Worm (Caenorhabditis elegans) whole organism, L3 larva: ENCODE results near the gene Y61A9LA.1.

Source experiments
- R02D3.7 ChIP-seq: fragments of 150-350 bp; optimal IDR thresholded peaks from 2 replicates; lab custom pipeline; 2014; ENCODE audit warnings: missing biosample characterization, missing genetic modification characterization
- ZK546.5 ChIP-seq: sonication (generic microtip); optimal IDR thresholded peaks from 2 replicates; lab custom pipeline; 2017; ENCODE audit warnings: missing biosample characterization, missing genetic modification characterization
- aly-2 ChIP-seq: fragments of 150-350 bp; optimal IDR thresholded peaks from 2 replicates; lab custom pipeline; 2014; ENCODE audit warnings: missing biosample characterization, missing genetic modification characterization
- ama-1 ChIP-seq: fragments of 150-350 bp; optimal IDR thresholded peaks from 2 replicates; lab custom pipeline; 2018
- ceh-16 ChIP-seq: sonication (generic microtip); optimal IDR thresholded peaks from 2 replicates; lab custom pipeline; 2017; ENCODE audit warnings: missing biosample characterization, missing genetic modification characterization
- ceh-28 ChIP-seq: fragments of 150-350 bp; optimal IDR thresholded peaks from 2 replicates; lab custom pipeline; 2014; ENCODE audit warnings: missing biosample characterization, missing genetic modification reagents, missing genetic modification characterization
- ceh-82 ChIP-seq: fragments of 150-350 bp; optimal IDR thresholded peaks from 2 replicates; lab custom pipeline; 2014; ENCODE audit warnings: missing biosample characterization, missing genetic modification characterization
- ceh-9 ChIP-seq: sonication (generic microtip); optimal IDR thresholded peaks from 2 replicates; lab custom pipeline; 2018; ENCODE audit warnings: missing biosample characterization, missing genetic modification characterization
- daf-12 ChIP-seq: fragments of 150-350 bp; optimal IDR thresholded peaks from 2 replicates; lab custom pipeline; 2014; ENCODE audit warnings: missing biosample characterization, missing genetic modification reagents, missing genetic modification characterization
- egl-27 ChIP-seq: sonication (generic microtip); optimal IDR thresholded peaks from 4 replicates; lab custom pipeline; 2017; ENCODE audit warnings: missing biosample characterization, missing genetic modification reagents, missing genetic modification characterization
- egl-5 ChIP-seq: fragments of 150-350 bp; optimal IDR thresholded peaks from 2 replicates; lab custom pipeline; 2017; ENCODE audit warnings: missing biosample characterization, missing genetic modification reagents, missing genetic modification characterization, inconsistent platforms
- elt-1 ChIP-seq: fragments of 150-350 bp; optimal IDR thresholded peaks from 2 replicates; lab custom pipeline; 2014; ENCODE audit warnings: missing biosample characterization, missing genetic modification characterization
- elt-2 ChIP-seq: sonication (generic microtip); optimal IDR thresholded peaks from 2 replicates; lab custom pipeline; 2016; ENCODE audit warnings: missing genetic modification reagents, mild to moderate bottlenecking, missing genetic modification characterization, missing compliant biosample characterization
- elt-3 ChIP-seq, 3 experiments: fragments of 150-350 bp in 1 of 3; sonication (generic microtip) in 2 of 3; optimal IDR thresholded peaks; 2 replicates in 2 of 3; 4 replicates in 1 of 3; lab custom pipeline; 2014 to 2017; ENCODE audit warnings: missing biosample characterization in 3 of 3, missing genetic modification characterization in 3 of 3
- eor-1 ChIP-seq, 2 experiments: fragments of 150-350 bp; optimal IDR thresholded peaks; 2 replicates each; lab custom pipeline; 2014 to 2018; ENCODE audit warnings: missing biosample characterization in 2 of 2, missing genetic modification characterization in 2 of 2
- fkh-10 ChIP-seq: sonication (generic microtip); optimal IDR thresholded peaks from 2 replicates; lab custom pipeline; 2017; ENCODE audit warnings: missing biosample characterization, missing genetic modification reagents, missing genetic modification characterization
- fkh-2 ChIP-seq: fragments of 150-350 bp; optimal IDR thresholded peaks from 2 replicates; lab custom pipeline; 2014; ENCODE audit warnings: missing biosample characterization, missing genetic modification reagents, missing genetic modification characterization
- fos-1 ChIP-seq: fragments of 150-350 bp; optimal IDR thresholded peaks from 2 replicates; lab custom pipeline; 2014; ENCODE audit warnings: missing biosample characterization, missing genetic modification characterization
- hmg-11 ChIP-seq: sonication (generic microtip); optimal IDR thresholded peaks from 2 replicates; lab custom pipeline; 2016; ENCODE audit warnings: missing genetic modification characterization, missing compliant biosample characterization
- jun-1 ChIP-seq: fragments of 150-350 bp; optimal IDR thresholded peaks from 2 replicates; lab custom pipeline; 2014; ENCODE audit warnings: missing biosample characterization, missing genetic modification reagents, missing genetic modification characterization
- lin-15B ChIP-seq: fragments of 150-350 bp; optimal IDR thresholded peaks from 2 replicates; lab custom pipeline; 2014; ENCODE audit warnings: missing biosample characterization, missing genetic modification characterization
- lin-39 ChIP-seq: fragments of 150-350 bp; optimal IDR thresholded peaks from 2 replicates; lab custom pipeline; 2018; ENCODE audit warnings: missing biosample characterization, missing genetic modification reagents, missing genetic modification characterization
- lsy-12 ChIP-seq: sonication (generic microtip); optimal IDR thresholded peaks from 2 replicates; lab custom pipeline; 2016; ENCODE audit warnings: mild to moderate bottlenecking, missing genetic modification characterization, missing compliant biosample characterization
- mdl-1 ChIP-seq: fragments of 150-350 bp; optimal IDR thresholded peaks from 2 replicates; lab custom pipeline; 2014; ENCODE audit warnings: missing biosample characterization, missing genetic modification characterization
- mml-1 ChIP-seq: fragments of 150-350 bp; sonication (generic microtip); optimal IDR thresholded peaks from 3 replicates; lab custom pipeline; 2014; ENCODE audit warnings: missing biosample characterization, missing genetic modification characterization
- nfya-1 ChIP-seq: sonication (generic microtip); optimal IDR thresholded peaks from 2 replicates; lab custom pipeline; 2017; ENCODE audit warnings: missing genetic modification characterization, mild to moderate bottlenecking, missing compliant biosample characterization, antibody characterized with exemption, moderate library complexity; ENCODE audit not compliant: insufficient read depth
- nhr-11 ChIP-seq: fragments of 150-350 bp; optimal IDR thresholded peaks from 2 replicates; lab custom pipeline; 2014; ENCODE audit warnings: missing biosample characterization, missing genetic modification characterization
- nhr-12 ChIP-seq: fragments of 150-350 bp; optimal IDR thresholded peaks from 2 replicates; lab custom pipeline; 2014; ENCODE audit warnings: missing biosample characterization, missing genetic modification characterization
- nhr-23 ChIP-seq: fragments of 150-350 bp; optimal IDR thresholded peaks from 2 replicates; lab custom pipeline; 2014; ENCODE audit warnings: missing biosample characterization, missing genetic modification reagents, missing genetic modification characterization
- nhr-237 ChIP-seq: fragments of 150-350 bp; optimal IDR thresholded peaks from 2 replicates; lab custom pipeline; 2014; ENCODE audit warnings: missing biosample characterization, missing genetic modification characterization
- nhr-25 ChIP-seq: sonication (generic microtip); optimal IDR thresholded peaks from 2 replicates; lab custom pipeline; 2017; ENCODE audit warnings: missing biosample characterization, missing genetic modification characterization
- nhr-28 ChIP-seq: fragments of 150-350 bp; optimal IDR thresholded peaks from 2 replicates; lab custom pipeline; 2014; ENCODE audit warnings: missing biosample characterization, missing genetic modification characterization
- nhr-43 ChIP-seq: sonication (generic microtip); optimal IDR thresholded peaks from 2 replicates; lab custom pipeline; 2016; ENCODE audit warnings: mild to moderate bottlenecking, missing genetic modification characterization, missing compliant biosample characterization; ENCODE audit not compliant: poor library complexity, severe bottlenecking
- nhr-67 ChIP-seq: fragments of 150-350 bp; optimal IDR thresholded peaks from 2 replicates; lab custom pipeline; 2014; ENCODE audit warnings: missing biosample characterization, missing genetic modification characterization
- nhr-76 ChIP-seq: fragments of 150-350 bp; sonication (generic microtip); optimal IDR thresholded peaks from 5 replicates; lab custom pipeline; 2014; ENCODE audit warnings: missing biosample characterization, missing genetic modification characterization
- nhr-77 ChIP-seq: fragments of 150-350 bp; optimal IDR thresholded peaks from 2 replicates; lab custom pipeline; 2014; ENCODE audit warnings: missing biosample characterization, missing genetic modification characterization
- pha-4 ChIP-seq: fragments of 150-350 bp; optimal IDR thresholded peaks from 2 replicates; lab custom pipeline; 2014; ENCODE audit warnings: missing biosample characterization, missing genetic modification reagents, missing genetic modification characterization
- pqm-1 ChIP-seq: fragments of 150-350 bp; optimal IDR thresholded peaks from 2 replicates; lab custom pipeline; 2017; ENCODE audit warnings: missing biosample characterization, missing genetic modification characterization, inconsistent platforms
- sea-2 ChIP-seq: fragments of 150-350 bp; sonication (generic microtip); optimal IDR thresholded peaks from 4 replicates; lab custom pipeline; 2014; ENCODE audit warnings: missing biosample characterization, missing genetic modification reagents, missing genetic modification characterization
- skn-1 ChIP-seq: fragments of 150-350 bp; optimal IDR thresholded peaks from 2 replicates; lab custom pipeline; 2014; ENCODE audit warnings: missing biosample characterization, missing genetic modification characterization
- snpc-4 ChIP-seq: fragments of 150-350 bp; optimal IDR thresholded peaks from 2 replicates; lab custom pipeline; 2014; ENCODE audit warnings: missing biosample characterization, missing genetic modification characterization
- tbx-2 ChIP-seq: sonication (generic microtip); optimal IDR thresholded peaks from 2 replicates; lab custom pipeline; 2016; ENCODE audit warnings: mild to moderate bottlenecking, missing genetic modification characterization, missing compliant biosample characterization
- unc-39 ChIP-seq: sonication (generic microtip); optimal IDR thresholded peaks from 4 replicates; lab custom pipeline; 2017; ENCODE audit warnings: missing biosample characterization, missing genetic modification characterization
- unc-62 ChIP-seq: fragments of 150-350 bp; sonication (generic microtip); optimal IDR thresholded peaks from 4 replicates; lab custom pipeline; 2014; ENCODE audit warnings: missing biosample characterization, missing genetic modification reagents, missing genetic modification characterization
- zag-1 ChIP-seq: fragments of 150-350 bp; optimal IDR thresholded peaks from 2 replicates; lab custom pipeline; 2014; ENCODE audit warnings: missing biosample characterization, missing genetic modification characterization
- ztf-11 ChIP-seq: fragments of 150-350 bp; optimal IDR thresholded peaks from 2 replicates; lab custom pipeline; 2014; ENCODE audit warnings: missing biosample characterization, missing genetic modification characterization
- ztf-4 ChIP-seq: fragments of 150-350 bp; optimal IDR thresholded peaks from 2 replicates; lab custom pipeline; 2014; ENCODE audit warnings: missing biosample characterization, missing genetic modification characterization

Gene Y61A9LA.1

DNA sequence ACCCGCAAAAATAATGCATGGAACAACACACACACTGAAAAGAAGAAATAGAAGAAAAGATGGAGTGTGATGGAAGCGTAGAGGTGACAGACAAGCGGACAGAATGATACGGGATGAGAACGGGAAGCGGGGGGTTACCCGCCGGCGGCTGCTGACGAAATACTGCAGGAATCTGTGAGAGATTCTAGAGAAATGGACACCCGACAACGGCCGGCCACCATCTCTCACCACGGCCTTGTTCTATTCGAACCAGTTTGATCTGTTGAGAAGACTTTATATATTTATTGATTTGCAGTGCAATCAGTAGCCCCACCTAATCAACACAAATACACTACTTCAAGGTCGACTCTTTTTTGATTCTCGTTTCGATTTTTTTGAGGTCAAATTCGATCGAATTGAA is 34.6 kb upstream of the Y61A9LA.1 start:
- no peak for TF ChIP-seq aly-2 (tag; lab: Kevin White, UChicago)
- TF ChIP-seq lsy-12, result no peak
- no peak for TF ChIP-seq ceh-82
- no peak for TF ChIP-seq ztf-11 (tag; lab: Kevin White, UChicago)
- no peak for TF ChIP-seq unc-39 (tag; lab: Kevin White, UChicago)
- no peak for TF ChIP-seq ztf-4 (tag; lab: Kevin White, UChicago)
- TF ChIP-seq ceh-9 (tag; lab: Kevin White, UChicago), result no peak
- TF ChIP-seq fos-1, result no peak
- no peak for TF ChIP-seq nhr-43
- no peak for TF ChIP-seq nhr-67 (tag; lab: Kevin White, UChicago)
- no peak for TF ChIP-seq lin-15B (tag; lab: Kevin White, UChicago)
- TF ChIP-seq nhr-77, result no peak
- TF ChIP-seq nhr-25 (tag; lab: Kevin White, UChicago), result peak; percentile 82
- TF ChIP-seq nhr-76 (tag; lab: Kevin White, UChicago), result no peak
- no peak for TF ChIP-seq unc-62 (GFP tag; lab: Kevin White, UChicago)
- TF ChIP-seq ZK546.5, result no peak
- peak; percentile 43 for TF ChIP-seq lin-39
- TF ChIP-seq nhr-237, result no peak
- TF ChIP-seq sea-2 (GFP tag; lab: Kevin White, UChicago), result no peak
- TF ChIP-seq egl-5 (tag; lab: Kevin White, UChicago), result no peak
- no peak for TF ChIP-seq nhr-12 (tag; lab: Kevin White, UChicago)
- TF ChIP-seq eor-1 (tag; optimal IDR thresholded peaks at IDR 0.05; lab: Kevin White, UChicago), result no peak
- peak; percentile 63 for TF ChIP-seq ceh-28 (tag; lab: Kevin White, UChicago)
- TF ChIP-seq elt-1 (tag; lab: Kevin White, UChicago), result no peak
- peak; percentile 49 for TF ChIP-seq skn-1 (tag; lab: Kevin White, UChicago)
- TF ChIP-seq hmg-11 (tag; lab: Kevin White, UChicago), result peak; percentile 49
- TF ChIP-seq mdl-1 (tag; lab: Kevin White, UChicago), result no peak
- TF ChIP-seq ama-1 (lab: Kevin White, UChicago), result no peak
- no peak for TF ChIP-seq nhr-11
- TF ChIP-seq zag-1 (tag; lab: Kevin White, UChicago), result no peak
- no peak for TF ChIP-seq ceh-16
- no peak for TF ChIP-seq R02D3.7
- no peak for TF ChIP-seq jun-1 (tag; lab: Kevin White, UChicago)
- no peak for TF ChIP-seq egl-27 (tag; lab: Kevin White, UChicago)
- no peak for TF ChIP-seq fkh-2 (tag; lab: Kevin White, UChicago)
- TF ChIP-seq nfya-1, result peak; percentile 56
- peak; percentile 35 for TF ChIP-seq elt-2 (tag; lab: Kevin White, UChicago)
- TF ChIP-seq tbx-2, result no peak
- TF ChIP-seq nhr-23 (tag; lab: Kevin White, UChicago), result peak; percentile 49
- TF ChIP-seq nhr-28 (tag; lab: Kevin White, UChicago), result no peak
- peak; percentile 24 for TF ChIP-seq pha-4 (tag; lab: Kevin White, UChicago)
- no peak for TF ChIP-seq pqm-1 (tag; lab: Kevin White, UChicago)
- no peak for TF ChIP-seq fkh-10
- no peak for TF ChIP-seq elt-3 (tag; optimal IDR thresholded peaks at IDR 0.05; lab: Kevin White, UChicago)
- no peak for TF ChIP-seq daf-12 (tag; lab: Kevin White, UChicago)
- no peak for TF ChIP-seq snpc-4 (tag; lab: Kevin White, UChicago)
- TF ChIP-seq mml-1 (tag; lab: Kevin White, UChicago), result no peak

DNA sequence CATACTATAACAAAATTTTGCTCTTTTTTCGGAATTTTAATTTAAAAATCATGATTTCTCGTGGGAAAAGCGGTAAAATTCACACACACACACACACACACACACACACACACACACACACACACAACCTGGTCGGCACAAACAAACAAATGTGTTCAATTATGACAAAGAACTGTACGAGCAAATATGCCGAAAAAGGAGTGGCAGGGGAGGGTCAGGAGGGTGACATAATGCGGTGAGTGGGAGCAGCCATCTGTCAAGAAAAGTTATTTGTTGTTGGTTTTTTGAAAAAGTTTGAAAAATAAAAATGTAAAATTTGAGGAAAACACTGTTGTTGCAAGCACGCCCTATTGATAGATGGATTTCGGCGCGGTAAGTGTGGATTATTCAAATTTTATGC is 33.2 kb upstream of the Y61A9LA.1 start:
- TF ChIP-seq nhr-12 (tag; lab: Kevin White, UChicago) (no peak), elt-2 (tag; lab: Kevin White, UChicago) (peak; percentile 8), pha-4 (tag; lab: Kevin White, UChicago) (peak; percentile 53), pqm-1 (tag; lab: Kevin White, UChicago) (no peak)
